Worm (Caenorhabditis elegans) whole organism, late embryonic: ENCODE data around the gene R02F2.7.

Experiments
- ama-1 ChIP-seq: fragments of 150-350 bp; optimal IDR thresholded peaks from 2 replicates; lab custom pipeline; 2014
- ceh-24 ChIP-seq: sonication (generic microtip); optimal IDR thresholded peaks from 2 replicates; lab custom pipeline; 2016; ENCODE audit warnings: mild to moderate bottlenecking, missing genetic modification characterization, missing compliant biosample characterization
- ceh-34 ChIP-seq: sonication (generic microtip); optimal IDR thresholded peaks from 2 replicates; lab custom pipeline; 2016; ENCODE audit warnings: mild to moderate bottlenecking, missing genetic modification characterization, missing compliant biosample characterization
- dve-1 ChIP-seq: sonication (generic microtip); optimal IDR thresholded peaks from 2 replicates; lab custom pipeline; 2017; ENCODE audit warnings: antibody characterized with exemption, mild to moderate bottlenecking, missing genetic modification characterization, missing compliant biosample characterization
- fkh-10 ChIP-seq: fragments of 150-350 bp; optimal IDR thresholded peaks from 2 replicates; lab custom pipeline; 2014; ENCODE audit warnings: missing biosample characterization, missing genetic modification reagents, missing genetic modification characterization
- hlh-30 ChIP-seq: sonication (generic microtip); optimal IDR thresholded peaks from 2 replicates; lab custom pipeline; 2017; ENCODE audit warnings: antibody characterized with exemption, missing genetic modification characterization, missing compliant biosample characterization; ENCODE audit not compliant: insufficient read depth
- lin-11 ChIP-seq: fragments of 200-800 bp; sonication (Bioruptor generic); optimal IDR thresholded peaks from 2 replicates; lab custom pipeline; 2018; ENCODE audit warnings: mild to moderate bottlenecking, missing genetic modification characterization, missing compliant biosample characterization
- nfya-1 ChIP-seq: sonication (generic microtip); optimal IDR thresholded peaks from 2 replicates; lab custom pipeline; 2017; ENCODE audit warnings: missing genetic modification characterization, mild to moderate bottlenecking, missing compliant biosample characterization, antibody characterized with exemption, moderate library complexity
- pat-9 ChIP-seq: fragments of 200-800 bp; sonication (Bioruptor generic); optimal IDR thresholded peaks from 2 replicates; lab custom pipeline; 2018; ENCODE audit warnings: mild to moderate bottlenecking, missing genetic modification characterization, moderate library complexity, missing compliant biosample characterization
- pha-2 ChIP-seq: sonication (generic microtip); optimal IDR thresholded peaks from 2 replicates; lab custom pipeline; 2017; ENCODE audit warnings: mild to moderate bottlenecking, missing genetic modification characterization, missing compliant biosample characterization
- sox-4 ChIP-seq: sonication (generic microtip); optimal IDR thresholded peaks from 2 replicates; lab custom pipeline; 2017; ENCODE audit warnings: mild to moderate bottlenecking, missing genetic modification characterization, inconsistent platforms, missing compliant biosample characterization
- unc-55 ChIP-seq: sonication (generic microtip); optimal IDR thresholded peaks from 2 replicates; lab custom pipeline; 2017; ENCODE audit warnings: missing biosample characterization, missing genetic modification reagents, missing genetic modification characterization
- ztf-16 ChIP-seq: sonication (generic microtip); optimal IDR thresholded peaks from 2 replicates; lab custom pipeline; 2017; ENCODE audit warnings: missing genetic modification characterization, missing compliant biosample characterization

- TF ChIP-seq fkh-10 (GFP tag; lab: Kevin White, UChicago) (no peak), ceh-34 (tag; lab: Kevin White, UChicago) (no peak), hlh-30 (tag; lab: Kevin White, UChicago) (no peak), ceh-24 (tag; lab: Kevin White, UChicago) (no peak), unc-55 (GFP tag; lab: Kevin White, UChicago) (no peak), nfya-1 (tag; lab: Kevin White, UChicago) (no peak), pha-2 (tag; lab: Kevin White, UChicago) (no peak), lin-11 (tag; lab: Kevin White, UChicago) (no peak), pat-9 (tag; lab: Kevin White, UChicago) (no peak), sox-4 (tag; lab: Kevin White, UChicago) (no peak), ama-1 (no peak), ztf-16 (tag; lab: Kevin White, UChicago) (no peak), dve-1 (no peak)
Measured at ce11 chrIII:5464850-5465249, 18.7 kb downstream of the R02F2.7 start.
